Worm (Caenorhabditis elegans): ENCODE results near the gene irld-9.

The irld-9 gene

DNA sequence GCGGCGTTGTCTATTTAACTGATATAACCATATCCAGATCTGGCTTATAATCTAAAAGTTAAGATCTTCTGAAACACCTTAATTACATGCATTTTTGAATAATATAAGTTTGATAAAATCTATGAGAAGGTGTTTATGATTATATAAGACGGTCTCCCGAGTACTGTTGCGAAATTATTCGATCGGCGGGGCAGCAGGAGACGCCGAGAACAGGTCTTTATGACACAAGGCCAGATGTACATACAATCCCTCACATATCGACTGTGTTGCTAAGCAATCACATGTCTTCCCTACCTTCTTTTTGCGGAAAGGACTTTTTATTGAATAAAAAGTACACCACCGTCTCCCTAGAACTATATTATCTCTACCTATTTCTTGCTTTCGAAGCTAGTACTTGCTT, 17.8 kb upstream of the irld-9 start, which contains the start of gene fbxb-53:
Gene fbxb-53, plus strand, starts transcription at position 301 of the 400 bp plus-strand sequence.
- TF ChIP-seq nhr-47 (tag; optimal IDR thresholded peaks at IDR 0.05) = no peak
- no peak for TF ChIP-seq unc-30 (tag; optimal IDR thresholded peaks at IDR 0.05)
- TF ChIP-seq mab-9 (GFP tag; IDR thresholded peaks at IDR 0.05) = no peak
- no peak for TF ChIP-seq isw-1 (GFP tag; IDR thresholded peaks at IDR 0.05)
- TF ChIP-seq ztf-11 (tag; optimal IDR thresholded peaks at IDR 0.05) = no peak
- no peak for TF ChIP-seq xbp-1 (tag; optimal IDR thresholded peaks at IDR 0.05)
- no peak for TF ChIP-seq Y116A8C.19 (tag; optimal IDR thresholded peaks at IDR 0.05; ENCODE audit: borderline replicate concordance)
- no peak for TF ChIP-seq unc-130 (tag; optimal IDR thresholded peaks at IDR 0.05)
- no peak for TF ChIP-seq nhr-90 (tag; optimal IDR thresholded peaks at IDR 0.05; ENCODE audit: poor library complexity)
- no peak for TF ChIP-seq skn-1 (tag; optimal IDR thresholded peaks at IDR 0.05)
- TF ChIP-seq ztf-4 (tag; optimal IDR thresholded peaks at IDR 0.05) = no peak
- no peak for TF ChIP-seq C16A3.4 (tag; optimal IDR thresholded peaks at IDR 0.05)
- no peak for TF ChIP-seq zag-1 (tag; optimal IDR thresholded peaks at IDR 0.05)
- TF ChIP-seq ceh-88 (GFP tag; IDR thresholded peaks at IDR 0.05) = no peak
- no peak for TF ChIP-seq rnt-1 (tag; optimal IDR thresholded peaks at IDR 0.05)
- no peak for TF ChIP-seq C04F5.9 (tag; optimal IDR thresholded peaks at IDR 0.05)
- no peak for TF ChIP-seq ama-1 (optimal IDR thresholded peaks at IDR 0.05)
- no peak for TF ChIP-seq irx-1 (tag; optimal IDR thresholded peaks at IDR 0.05)
- TF ChIP-seq nhr-19 (GFP tag; conservative IDR thresholded peaks at IDR 0.05) = no peak
- TF ChIP-seq tbx-2 (tag; optimal IDR thresholded peaks at IDR 0.05) = no peak

DNA sequence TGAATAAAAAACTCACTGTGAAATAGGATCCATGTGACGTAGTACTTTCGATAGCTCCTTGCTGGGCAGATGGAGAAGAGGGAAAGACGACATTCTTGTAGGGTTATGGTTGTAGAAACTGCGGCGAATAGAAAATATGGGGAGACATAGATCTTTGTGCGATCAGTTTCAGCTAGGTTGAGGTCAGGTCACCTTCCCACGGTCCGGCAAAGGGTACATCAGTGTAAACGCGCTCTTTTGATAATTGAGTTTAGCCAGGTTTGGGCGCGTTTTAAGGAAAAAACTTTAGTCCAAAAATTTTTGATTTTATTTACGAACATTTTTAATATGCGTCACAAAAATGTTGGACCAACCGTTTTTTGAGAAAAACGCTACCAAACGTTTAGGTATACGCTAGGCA, 17.3 kb upstream of the irld-9 start, which contains the start of gene F36H5.17:
Gene F36H5.17, minus strand, starts transcription at position 101 of the 400 bp plus-strand sequence.
- TF ChIP-seq pag-3 (tag; optimal IDR thresholded peaks at IDR 0.05; ENCODE audit: borderline replicate concordance, insufficient read depth) = no peak

- TF ChIP-seq unc-130 (tag; optimal IDR thresholded peaks at IDR 0.05) (no peak), nhr-76 (tag; optimal IDR thresholded peaks at IDR 0.05) (no peak), zip-4 (GFP tag; optimal IDR thresholded peaks at IDR 0.05) (no peak), swsn-7 (tag; optimal IDR thresholded peaks at IDR 0.05) (no peak), ceh-63 (GFP tag; optimal IDR thresholded peaks at IDR 0.05) (no peak), nhr-28 (tag; optimal IDR thresholded peaks at IDR 0.05) (no peak), mab-9 (GFP tag; IDR thresholded peaks at IDR 0.05) (no peak), dpl-1 (GFP tag; optimal IDR thresholded peaks at IDR 0.05) (no peak), pqm-1 (tag; optimal IDR thresholded peaks at IDR 0.05) (no peak), nhr-19 (GFP tag; conservative IDR thresholded peaks at IDR 0.05) (no peak), mep-1 (tag; optimal IDR thresholded peaks at IDR 0.05) (no peak), unc-98 (GFP tag; IDR thresholded peaks at IDR 0.05) (no peak), ama-1 (optimal IDR thresholded peaks at IDR 0.05) (no peak), lin-35 (GFP tag; optimal IDR thresholded peaks at IDR 0.05) (no peak)
These were observed 14.2 kb upstream of the irld-9 start, which contains the start of gene F36H5.9 for ce11 chrII:1752990-1753389. Gene F36H5.9, minus strand, starts transcription at chrII:1753090.

DNA sequence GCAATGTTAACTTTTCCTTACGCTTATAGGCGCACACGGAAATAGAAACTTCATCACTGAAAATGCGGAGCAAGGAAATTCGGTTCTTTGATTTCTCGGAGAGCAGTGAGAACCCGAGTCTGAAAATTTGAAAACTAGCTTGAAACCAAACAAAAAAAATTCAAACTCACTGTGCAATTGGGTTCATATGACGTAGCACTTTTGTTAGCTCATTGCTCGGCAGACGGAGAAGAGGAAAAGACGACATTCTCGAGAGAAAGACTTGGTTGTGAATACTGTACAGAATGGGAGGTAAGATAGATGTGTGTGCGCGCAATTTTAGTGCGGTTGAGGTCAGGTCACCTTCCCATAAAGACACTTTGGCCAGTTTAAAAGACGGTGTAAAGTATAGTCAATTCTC, 11.7 kb upstream of the irld-9 start, which contains the start of the genes F36H5.13 and F36H5.8:
Gene F36H5.13, minus strand, starts transcription at position 101 of the 400 bp plus-strand sequence.
Gene F36H5.8, minus strand, starts transcription at position 274 of the 400 bp plus-strand sequence.
- TF ChIP-seq blmp-1 (tag; optimal IDR thresholded peaks at IDR 0.05) = no peak

- TF ChIP-seq irx-1 (tag; optimal IDR thresholded peaks at IDR 0.05) (no peak), mab-9 (GFP tag; IDR thresholded peaks at IDR 0.05) (no peak), isw-1 (GFP tag; IDR thresholded peaks at IDR 0.05) (no peak), zip-4 (GFP tag; optimal IDR thresholded peaks at IDR 0.05) (no peak), pax-3 (tag; optimal IDR thresholded peaks at IDR 0.05) (no peak), hpl-2 (GFP tag; optimal IDR thresholded peaks at IDR 0.05) (no peak), lin-39 (tag; optimal IDR thresholded peaks at IDR 0.05) (no peak), lin-14 (GFP tag; optimal IDR thresholded peaks at IDR 0.05) (no peak), grh-1 (GFP tag; IDR thresholded peaks at IDR 0.05) (no peak), C34B4.2 (tag; optimal IDR thresholded peaks at IDR 0.05) (no peak), unc-30 (tag; optimal IDR thresholded peaks at IDR 0.05) (no peak)
These were observed 5.4 kb upstream of the irld-9 start, which contains the start of gene clec-19 for ce11 chrII:1744183-1744582. Gene clec-19, plus strand, starts transcription at chrII:1744483.
